Fruit fly (Drosophila melanogaster): ENCODE data around the gene Gr77a.
A peak's percentile ranks its signal among the peaks of the same experiment; 100 is the strongest.

Gr77a gene

dm6 chr3L:20785742-20786427 lies 46.7 kb upstream of the Gr77a start, which contains the start of gene Pcif1 (continued):
- TF ChIP-seq CG12155 (GFP tag; optimal IDR thresholded peaks at IDR 0.05), result no peak
- peak; percentile 56; the same call in 2 of the 3 replicates for TF ChIP-seq CG34422 (GFP tag; IDR thresholded peaks at IDR 0.05)
- TF ChIP-seq sna (GFP tag; IDR thresholded peaks at IDR 0.05; ENCODE audit: partially characterized antibody), result peak; percentile 97
- TF ChIP-seq en (GFP tag; optimal IDR thresholded peaks at IDR 0.05), result no peak
- TF ChIP-seq Gug (GFP tag; IDR thresholded peaks at IDR 0.05), result peak; percentile 63; the same call in 2 of the 4 replicates
- TF ChIP-seq Dref (GFP tag; IDR thresholded peaks at IDR 0.05), result peak; percentile 97
- TF ChIP-seq dati (GFP tag; IDR thresholded peaks at IDR 0.05), result no peak
- peak; percentile 37; the same call in 1 of the 2 replicates for TF ChIP-seq chm (GFP tag; IDR thresholded peaks at IDR 0.05)
- peak; percentile 3 for TF ChIP-seq Nf-YC (tag; optimal IDR thresholded peaks at IDR 0.05)
- peak; percentile 72 for TF ChIP-seq D19A (tag; optimal IDR thresholded peaks at IDR 0.05)
- peak; percentile 47 for TF ChIP-seq HmgZ (tag; optimal IDR thresholded peaks at IDR 0.05)
- TF ChIP-seq grn (GFP tag; optimal IDR thresholded peaks at IDR 0.05), result no peak
- TF ChIP-seq ab (GFP tag; optimal IDR thresholded peaks at IDR 0.05), result no peak
- no peak for TF ChIP-seq Stat92E (GFP tag; optimal IDR thresholded peaks at IDR 0.05)
- peak; percentile 22 for TF ChIP-seq CG8924 (tag; optimal IDR thresholded peaks at IDR 0.05)
- peak; percentile 78 for TF ChIP-seq CG2116 (GFP tag; optimal IDR thresholded peaks at IDR 0.05)
- TF ChIP-seq CG9932 (GFP tag; IDR thresholded peaks at IDR 0.05), result peak; percentile 80
- TF ChIP-seq pan (optimal IDR thresholded peaks at IDR 0.05), result no peak
- no peak for TF ChIP-seq pan (GFP tag; optimal IDR thresholded peaks at IDR 0.05 in 1 of 2, IDR thresholded peaks at IDR 0.05 in 1 of 2)
- no peak for TF ChIP-seq NC2β (GFP tag; optimal IDR thresholded peaks at IDR 0.05)
- TF ChIP-seq sob (GFP tag; IDR thresholded peaks at IDR 0.05), result 0 out of 2 replicates have a peak, but pooled peaks have one; percentile 57
- no peak for TF ChIP-seq CG1832 (GFP tag; optimal IDR thresholded peaks at IDR 0.05)
- TF ChIP-seq unc-4 (GFP tag; IDR thresholded peaks at IDR 0.05; ENCODE audit: partially characterized antibody), result peak; percentile 99
- peak; percentile 4 for TF ChIP-seq CG12299 (tag; optimal IDR thresholded peaks at IDR 0.05)
- peak; percentile 95 for TF ChIP-seq Sry-δ (GFP tag; optimal IDR thresholded peaks at IDR 0.05)
- peak; percentile 99 for TF ChIP-seq Scr (GFP tag; IDR thresholded peaks at IDR 0.05; ENCODE audit: partially characterized antibody)
- peak; percentile 98 for TF ChIP-seq Doc3 (GFP tag; IDR thresholded peaks at IDR 0.05; ENCODE audit: partially characterized antibody)
- TF ChIP-seq dan (GFP tag; IDR thresholded peaks at IDR 0.05), result no peak
- TF ChIP-seq hth (optimal IDR thresholded peaks at IDR 0.05), result no peak
- peak; percentile 98 for TF ChIP-seq hb (GFP tag; IDR thresholded peaks at IDR 0.05; ENCODE audit: partially characterized antibody)
- TF ChIP-seq lbe (GFP tag; optimal IDR thresholded peaks at IDR 0.05), result peak; percentile 69
- TF ChIP-seq CG7928 (GFP tag; optimal IDR thresholded peaks at IDR 0.05), result no peak
- TF ChIP-seq nmo (GFP tag; optimal IDR thresholded peaks at IDR 0.05), result peak; percentile 47
- peak; percentile 61 for TF ChIP-seq CG14710 (tag; optimal IDR thresholded peaks at IDR 0.05)
- TF ChIP-seq kah (GFP tag; optimal IDR thresholded peaks at IDR 0.05), result peak; percentile 1
- no peak for TF ChIP-seq CG12071 (GFP tag; optimal IDR thresholded peaks at IDR 0.05)
- no peak for TF ChIP-seq vfl (GFP tag; optimal IDR thresholded peaks at IDR 0.05)
- TF ChIP-seq bigmax (GFP tag; optimal IDR thresholded peaks at IDR 0.05), result peak; percentile 19
- TF ChIP-seq Opbp (GFP tag; IDR thresholded peaks at IDR 0.05; ENCODE audit: partially characterized antibody), result peak; percentile 99
- TF ChIP-seq ato (GFP tag; IDR thresholded peaks at IDR 0.05; ENCODE audit: partially characterized antibody), result peak; percentile 99
- TF ChIP-seq Dll (GFP tag; IDR thresholded peaks at IDR 0.05; ENCODE audit: partially characterized antibody), result peak; percentile 98
- peak; percentile 99 for TF ChIP-seq Bgb (GFP tag; IDR thresholded peaks at IDR 0.05; ENCODE audit: partially characterized antibody)
- no peak for TF ChIP-seq ro (GFP tag; IDR thresholded peaks at IDR 0.05)
- no peak for TF ChIP-seq insv (GFP tag; optimal IDR thresholded peaks at IDR 0.05)
- no peak for TF ChIP-seq Trl (optimal IDR thresholded peaks at IDR 0.05)
- TF ChIP-seq Trl (GFP tag; optimal IDR thresholded peaks at IDR 0.05), result no peak
- TF ChIP-seq ac (GFP tag; optimal IDR thresholded peaks at IDR 0.05), result no peak
